Worm (Caenorhabditis elegans): ENCODE data around the gene str-31.
"Not testable (repeated sequence)": the region's sequence is repeated elsewhere in the genome, so short reads cannot be mapped to it uniquely, and the experiment has no call there.

str-31 gene

ce11 chrV:7523392-7523791 lies 14.9 kb upstream of the str-31 start, which contains the start of gene C54F6.6:
Gene C54F6.6, plus strand, starts transcription at chrV:7523692.
- TF ChIP-seq mcd-1 (GFP tag; IDR thresholded peaks at IDR 0.05) (no peak), T26A5.8 (tag; optimal IDR thresholded peaks at IDR 0.05) (no peak), aptf-2 (GFP tag; conservative IDR thresholded peaks at IDR 0.05) (no peak), F55B11.4 (tag; optimal IDR thresholded peaks at IDR 0.05; ENCODE audit: borderline replicate concordance, insufficient read depth) (no peak), rcor-1 (GFP tag; IDR thresholded peaks at IDR 0.05) (no peak), attf-5 (GFP tag; optimal IDR thresholded peaks at IDR 0.05) (no peak), tbx-9 (tag; optimal IDR thresholded peaks at IDR 0.05; ENCODE audit: borderline replicate concordance) (no peak), nhr-27 (tag; optimal IDR thresholded peaks at IDR 0.05) (no peak), F33H1.4 (GFP tag; IDR thresholded peaks at IDR 0.05) (no peak), C17E4.6 (GFP tag; IDR thresholded peaks at IDR 0.05) (no peak), pha-4 (tag; optimal IDR thresholded peaks at IDR 0.05) (no peak), ztf-6 (GFP tag; IDR thresholded peaks at IDR 0.05) (no peak), F37B4.10 (GFP tag; IDR thresholded peaks at IDR 0.05) (no peak)

DNA sequence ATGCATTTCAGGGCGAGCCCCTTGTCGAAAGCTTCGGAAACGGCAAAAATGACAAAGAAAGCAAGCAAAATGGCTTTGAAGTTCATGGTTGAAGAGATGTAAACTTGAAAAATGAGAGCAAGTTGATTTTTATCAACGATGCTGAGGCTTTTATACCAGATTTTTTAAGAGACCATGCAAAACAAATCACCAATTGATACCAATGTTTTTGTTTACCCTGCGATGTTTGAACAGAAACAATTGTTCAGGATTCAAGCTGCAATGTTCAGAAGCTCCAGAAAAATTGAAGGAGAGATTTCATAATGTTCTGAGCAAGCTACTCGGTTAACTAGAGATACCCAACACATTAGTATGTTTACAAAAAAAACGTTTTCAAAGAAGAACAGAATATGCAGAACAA lies 13.8 kb upstream of the str-31 start, which contains the start of gene C54F6.15:
Gene C54F6.15, minus strand, starts transcription at position 101 of the 400 bp plus-strand sequence.
- TF ChIP-seq lin-26 (GFP tag; IDR thresholded peaks at IDR 0.05) (no peak), F37B4.10 (GFP tag; IDR thresholded peaks at IDR 0.05) (0 out of 2 replicates have a peak, but pooled peaks have one; percentile 46)

ce11 chrV:7521304-7521703 lies 12.8 kb upstream of the str-31 start:
- TF ChIP-seq dpl-1 (GFP tag; optimal IDR thresholded peaks at IDR 0.05), result no peak
- TF ChIP-seq nhr-80 (tag; optimal IDR thresholded peaks at IDR 0.05), result peak; percentile 73

- TF ChIP-seq let-526 (GFP tag; IDR thresholded peaks at IDR 0.05) (no peak), egl-18 (GFP tag; IDR thresholded peaks at IDR 0.05) (no peak), attf-3 (GFP tag; conservative IDR thresholded peaks at IDR 0.05) (no peak), lin-40 (tag; optimal IDR thresholded peaks at IDR 0.05) (no peak), hrde-1 (tag; optimal IDR thresholded peaks at IDR 0.05; ENCODE audit: borderline replicate concordance) (no peak), Y95B8A.8 (GFP tag; IDR thresholded peaks at IDR 0.05) (no peak)
These were observed 11.6 kb upstream of the str-31 start, which contains the start of gene srb-19 for ce11 chrV:7520077-7520476. Gene srb-19, minus strand, starts transcription at chrV:7520177.

ce11 chrV:7514939-7515338 lies 6.5 kb upstream of the str-31 start, which contains the start of gene srb-18:
Gene srb-18, plus strand, starts transcription at chrV:7515239.
- TF ChIP-seq lin-26 (GFP tag; IDR thresholded peaks at IDR 0.05) (no peak), K12H6.12 (tag; optimal IDR thresholded peaks at IDR 0.05) (no peak), ceh-40 (GFP tag; IDR thresholded peaks at IDR 0.05) (no peak)

ce11 chrV:7511465-7511864 lies 3.0 kb upstream of the str-31 start, which contains the start of gene nhr-171:
Gene nhr-171, plus strand, starts transcription at chrV:7511765.
- TF ChIP-seq ZK185.1 (tag; optimal IDR thresholded peaks at IDR 0.05; ENCODE audit: poor library complexity, severe bottlenecking); madf-8 (GFP tag; conservative IDR thresholded peaks at IDR 0.05); nhr-80 (tag; optimal IDR thresholded peaks at IDR 0.05): not testable (repeated sequence)

ce11 chrV:7506207-7506606 lies 2.3 kb downstream of the str-31 start:
- TF ChIP-seq ztf-6 (GFP tag; IDR thresholded peaks at IDR 0.05) (no peak), him-1 (tag; optimal IDR thresholded peaks at IDR 0.05) (peak; percentile 67), hmg-20 (GFP tag; IDR thresholded peaks at IDR 0.05) (no peak), lin-26 (GFP tag; IDR thresholded peaks at IDR 0.05) (peak; percentile 55; the same call in 1 of the 2 replicates), madf-6 (GFP tag; IDR thresholded peaks at IDR 0.05) (no peak), tbp1 (GFP tag; optimal IDR thresholded peaks at IDR 0.05) (peak; percentile 90), D2030.7 (GFP tag; IDR thresholded peaks at IDR 0.05) (0 out of 2 replicates have a peak, but pooled peaks have one; percentile 44), ztf-18 (tag; optimal IDR thresholded peaks at IDR 0.05) (peak; percentile 15), rpc-1 (optimal IDR thresholded peaks at IDR 0.05) (peak; percentile 54), rpc-1 (tag; optimal IDR thresholded peaks at IDR 0.05) (peak; percentile 73), B0261.1 (tag; optimal IDR thresholded peaks at IDR 0.05) (peak; percentile 71), pbrm-1 (GFP tag; IDR thresholded peaks at IDR 0.05) (peak; percentile 31; the same call in 1 of the 2 replicates), F23B12.7 (tag; optimal IDR thresholded peaks at IDR 0.05; ENCODE audit: insufficient read depth) (peak; percentile 60), sea-2 (GFP tag; IDR thresholded peaks at IDR 0.05) (no peak), Y56A3A.18 (GFP tag; IDR thresholded peaks at IDR 0.05) (0 out of 2 replicates have a peak, but pooled peaks have one; percentile 30)
